Worm (Caenorhabditis elegans) whole organism, L1 larva: Measurements from ENCODE around the gene srbc-43.
A peak's percentile ranks its signal among the peaks of the same experiment; 100 is the strongest.

Experiments used
- efl-3 ChIP-seq: fragments of 200-800 bp; sonication (Bioruptor generic); optimal IDR thresholded peaks from 2 replicates; lab custom pipeline; 2018; ENCODE audit warnings: mild to moderate bottlenecking, missing genetic modification characterization, missing compliant biosample characterization
- elt-2 ChIP-seq: sonication (generic microtip); optimal IDR thresholded peaks from 2 replicates; lab custom pipeline; 2016; ENCODE audit warnings: missing genetic modification characterization, mild to moderate bottlenecking, inconsistent platforms, missing compliant biosample characterization, missing genetic modification reagents
- fkh-8 ChIP-seq: sonication (generic microtip); optimal IDR thresholded peaks from 2 replicates; lab custom pipeline; 2016; ENCODE audit warnings: mild to moderate bottlenecking, missing genetic modification characterization, missing compliant biosample characterization
- hpl-2 ChIP-seq: fragments of 150-350 bp; optimal IDR thresholded peaks from 2 replicates; lab custom pipeline; 2014; ENCODE audit warnings: missing biosample characterization, missing genetic modification reagents, missing genetic modification characterization
- lin-13 ChIP-seq: fragments of 150-350 bp; optimal IDR thresholded peaks from 2 replicates; lab custom pipeline; 2014; ENCODE audit warnings: missing biosample characterization, missing genetic modification reagents, missing genetic modification characterization
- nhr-237 ChIP-seq: fragments of 150-350 bp; optimal IDR thresholded peaks from 2 replicates; lab custom pipeline; 2014; ENCODE audit warnings: missing biosample characterization, missing genetic modification characterization
- nhr-71 ChIP-seq: sonication (generic microtip); optimal IDR thresholded peaks from 2 replicates; lab custom pipeline; 2016; ENCODE audit warnings: mild to moderate bottlenecking, missing genetic modification characterization, moderate library complexity, missing compliant biosample characterization
- sup-37 ChIP-seq: fragments of 200-800 bp; sonication (Bioruptor generic); optimal IDR thresholded peaks from 2 replicates; lab custom pipeline; 2018; ENCODE audit warnings: mild to moderate bottlenecking, missing genetic modification characterization, missing compliant biosample characterization

The srbc-43 gene

DNA sequence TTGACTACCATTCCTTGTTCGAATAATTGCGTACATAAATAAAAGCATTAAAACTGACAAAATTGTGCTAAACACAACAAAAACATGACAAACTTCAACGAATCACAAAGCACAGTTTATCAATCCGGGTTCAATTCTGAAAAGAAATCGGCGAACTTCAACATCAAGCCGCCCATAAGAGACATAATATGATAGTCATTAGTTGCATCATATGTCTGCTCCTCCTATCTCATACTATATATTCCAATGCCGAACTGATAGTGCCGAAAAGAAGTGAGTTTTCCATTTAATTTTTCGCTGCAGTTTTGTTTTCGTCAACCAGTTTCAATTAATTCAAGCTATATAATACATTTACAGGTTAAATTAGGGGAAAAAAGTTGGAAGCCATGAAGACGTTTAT lies 48.6 kb downstream of the srbc-43 start, which contains the start of gene hrg-7 (continued):
- TF ChIP-seq elt-2 (tag; lab: Kevin White, UChicago) (peak; percentile 90), efl-3 (no peak), lin-13 (GFP tag; lab: Kevin White, UChicago) (no peak), nhr-237 (no peak), hpl-2 (GFP tag; lab: Kevin White, UChicago) (no peak), fkh-8 (tag; lab: Kevin White, UChicago) (no peak), sup-37 (no peak), nhr-71 (tag; lab: Kevin White, UChicago) (peak; percentile 19)
